Fruit fly (Drosophila melanogaster): ENCODE results near the gene CG6686.

Gene CG6686

dm6 chr2L:11947641-11948040, 40.2 kb downstream of the CG6686 start, which contains the start of gene CG16964:
Gene CG16964, plus strand, starts transcription at chr2L:11947941.
- TF ChIP-seq Ets65A (GFP tag) (no peak), Hr51 (GFP tag; optimal IDR thresholded peaks at IDR 0.05) (no peak), CG6765 (GFP tag; optimal IDR thresholded peaks at IDR 0.05) (no peak), C15 (GFP tag; IDR thresholded peaks at IDR 0.05) (no peak), CG2712 (tag; optimal IDR thresholded peaks at IDR 0.05) (no peak), sc (optimal IDR thresholded peaks at IDR 0.05) (no peak), sc (GFP tag; optimal IDR thresholded peaks at IDR 0.05) (no peak), CG1832 (GFP tag; optimal IDR thresholded peaks at IDR 0.05) (no peak), Atf3 (GFP tag; optimal IDR thresholded peaks at IDR 0.05) (no peak), CG12299 (tag; optimal IDR thresholded peaks at IDR 0.05) (no peak), GATAe (GFP tag; conservative IDR thresholded peaks at IDR 0.05) (no peak), CG12744 (GFP tag; optimal IDR thresholded peaks at IDR 0.05) (no peak), Lpt (GFP tag; optimal IDR thresholded peaks at IDR 0.05) (no peak), CG34224 (GFP tag; IDR thresholded peaks at IDR 0.05; ENCODE audit: partially characterized antibody) (no peak), wdn (GFP tag; IDR thresholded peaks at IDR 0.05) (no peak), chm (GFP tag; IDR thresholded peaks at IDR 0.05) (no peak), CG8388 (GFP tag; optimal IDR thresholded peaks at IDR 0.05) (no peak), pnt (GFP tag; optimal IDR thresholded peaks at IDR 0.05) (no peak), Elba2 (GFP tag; optimal IDR thresholded peaks at IDR 0.05) (no peak)

- TF ChIP-seq ase (GFP tag; IDR thresholded peaks at IDR 0.05) (0 out of 3 replicates have a peak, but pooled peaks have one; percentile 4), D19B (GFP tag; optimal IDR thresholded peaks at IDR 0.05) (no peak), Gug (GFP tag; IDR thresholded peaks at IDR 0.05) (no peak), Ets65A (GFP tag) (peak; percentile 68), sim (GFP tag; IDR thresholded peaks at IDR 0.05) (no peak), lmd (GFP tag; IDR thresholded peaks at IDR 0.05) (no peak), CG4328 (GFP tag; optimal IDR thresholded peaks at IDR 0.05) (no peak), Bdp1 (GFP tag; optimal IDR thresholded peaks at IDR 0.05) (no peak), CG4820 (GFP tag; optimal IDR thresholded peaks at IDR 0.05) (no peak), ewg (GFP tag; optimal IDR thresholded peaks at IDR 0.05) (no peak)
Observed at dm6 chr2L:11943829-11944228, 44.0 kb downstream of the CG6686 start, which contains the start of gene Crys. Gene Crys, plus strand, starts transcription at chr2L:11944129.

DNA sequence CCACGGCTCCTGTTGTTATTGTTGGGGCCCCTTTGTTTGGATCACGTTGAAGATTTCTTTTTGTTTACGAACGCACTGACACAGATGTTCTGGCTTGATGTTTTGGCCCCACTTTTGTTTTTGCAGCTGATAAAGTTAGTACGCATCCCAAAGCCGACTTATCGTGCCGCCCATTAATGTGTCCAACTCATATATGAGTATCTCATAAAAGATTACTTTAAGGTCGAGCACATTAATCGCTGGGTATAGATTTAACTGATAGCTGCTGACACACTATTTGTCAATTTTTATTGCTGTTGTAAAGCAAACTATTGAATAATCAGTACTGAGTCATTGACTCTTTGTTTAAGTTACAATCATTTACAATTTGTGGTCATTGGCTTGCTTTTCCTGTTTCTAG, 45.0 kb downstream of the CG6686 start:
- no peak for TF ChIP-seq E2f2 (GFP tag; IDR thresholded peaks at IDR 0.05)
- no peak for TF ChIP-seq slp2 (GFP tag; optimal IDR thresholded peaks at IDR 0.05)
- no peak for TF ChIP-seq pros (GFP tag; optimal IDR thresholded peaks at IDR 0.05)
- TF ChIP-seq psq (GFP tag; optimal IDR thresholded peaks at IDR 0.05) = no peak
- no peak for TF ChIP-seq CG1529 (GFP tag; optimal IDR thresholded peaks at IDR 0.05)
- no peak for TF ChIP-seq Eip74EF (GFP tag; optimal IDR thresholded peaks at IDR 0.05)
- no peak for TF ChIP-seq Oli (tag; optimal IDR thresholded peaks at IDR 0.05)
- TF ChIP-seq D (optimal IDR thresholded peaks at IDR 0.05) = no peak
- no peak for TF ChIP-seq D (GFP tag; optimal IDR thresholded peaks at IDR 0.05)
- TF ChIP-seq CG10209 (GFP tag; optimal IDR thresholded peaks at IDR 0.05) = no peak
- peak; percentile 76 for TF ChIP-seq sug (tag; optimal IDR thresholded peaks at IDR 0.05)
- peak; percentile 17; the same call in 1 of the 2 replicates for TF ChIP-seq GATAe (GFP tag; conservative IDR thresholded peaks at IDR 0.05)
- TF ChIP-seq CG7928 (GFP tag; optimal IDR thresholded peaks at IDR 0.05) = no peak
- no peak for TF ChIP-seq ssp (GFP tag; IDR thresholded peaks at IDR 0.05)
- no peak for TF ChIP-seq Mad (GFP tag; optimal IDR thresholded peaks at IDR 0.05)
- TF ChIP-seq Ssrp (tag; optimal IDR thresholded peaks at IDR 0.05) = no peak
- no peak for TF ChIP-seq ewg (GFP tag; optimal IDR thresholded peaks at IDR 0.05)
- TF ChIP-seq grn (GFP tag; optimal IDR thresholded peaks at IDR 0.05) = peak; percentile 7
- no peak for TF ChIP-seq Nf-YB (GFP tag; optimal IDR thresholded peaks at IDR 0.05)
- TF ChIP-seq tna (GFP tag; IDR thresholded peaks at IDR 0.05; ENCODE audit: partially characterized antibody) = no peak
- no peak for TF ChIP-seq maf-S (GFP tag; optimal IDR thresholded peaks at IDR 0.05)
- no peak for TF ChIP-seq CG14050 (GFP tag; IDR thresholded peaks at IDR 0.05)
- no peak for TF ChIP-seq NfI (GFP tag; optimal IDR thresholded peaks at IDR 0.05)
- TF ChIP-seq gro (GFP tag; optimal IDR thresholded peaks at IDR 0.05) = no peak
- TF ChIP-seq Rx (GFP tag; IDR thresholded peaks at IDR 0.05) = no peak

Data from whole organism, embryonic.